Worm (Caenorhabditis elegans): ENCODE results near the gene R53.5.

ce11 chrII:9966954-9967353 lies 3.3 kb downstream of the R53.5 start, which contains the start of gene dtmk-1:
- TF ChIP-seq sem-2 (GFP tag; optimal IDR thresholded peaks at IDR 0.05) (no peak), pha-4 (tag; optimal IDR thresholded peaks at IDR 0.05) (no peak), unc-39 (tag; optimal IDR thresholded peaks at IDR 0.05) (no peak), ztf-11 (tag; optimal IDR thresholded peaks at IDR 0.05) (no peak), ceh-83 (GFP tag; optimal IDR thresholded peaks at IDR 0.05) (no peak), bed-3 (GFP tag; optimal IDR thresholded peaks at IDR 0.05) (no peak)

Data from whole organism, mixed stage, embryonic.